Fruit fly (Drosophila melanogaster): Measurements from ENCODE around the gene gudu.
A peak's percentile ranks its signal among the peaks of the same experiment; 100 is the strongest.

DNA sequence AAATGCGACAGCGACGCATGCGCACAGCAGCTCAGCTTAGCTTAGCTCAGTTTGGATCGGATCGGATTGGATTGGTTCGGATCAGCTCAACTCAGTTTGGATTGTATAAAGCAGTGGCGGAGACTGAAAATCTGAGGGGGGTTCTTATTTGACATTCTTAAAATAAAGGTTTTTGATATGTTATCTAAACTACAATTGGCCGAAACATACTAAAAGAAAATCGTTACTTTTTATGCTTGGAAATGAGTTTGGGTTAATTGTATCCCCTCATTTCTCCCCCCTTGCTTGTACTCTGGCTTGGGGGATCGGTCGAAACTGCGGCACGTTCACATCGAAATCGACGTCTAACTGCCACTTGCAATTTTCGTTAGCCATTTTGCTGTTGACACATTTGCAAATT is 12.2 kb upstream of the gudu start:
- TF ChIP-seq salr (GFP tag; optimal IDR thresholded peaks at IDR 0.05) = no peak
- peak; percentile 47 for TF ChIP-seq CG6792 (GFP tag; optimal IDR thresholded peaks at IDR 0.05)

Measured in whole organism, prepupa.